Worm (Caenorhabditis elegans) whole organism, young adult: ENCODE measurements around the gene aqp-1.

Experiments used
- B0261.1 ChIP-seq: sonication (generic microtip); optimal IDR thresholded peaks from 2 replicates; lab custom pipeline; 2016; ENCODE audit warnings: mild to moderate bottlenecking, missing genetic modification characterization, moderate library complexity, missing compliant biosample characterization
- F57C9.4 ChIP-seq: sonication (generic microtip); optimal IDR thresholded peaks from 2 replicates; lab custom pipeline; 2017; ENCODE audit warnings: mild to moderate bottlenecking, missing genetic modification characterization, missing compliant biosample characterization
- K11D2.4 ChIP-seq: fragments of 200-800 bp; sonication (Bioruptor generic); IDR thresholded peaks from 2 replicates; pipeline ENCODE4 v1.3.6; 2022; ENCODE audit warnings: missing genetic modification reagents, missing genetic modification characterization, missing compliant biosample characterization
- T26A5.8 ChIP-seq: sonication (generic microtip); optimal IDR thresholded peaks from 2 replicates; lab custom pipeline; 2016; ENCODE audit warnings: missing genetic modification characterization, missing compliant biosample characterization
- Y53F4B.3 ChIP-seq: fragments of 200-800 bp; sonication (Bioruptor generic); IDR thresholded peaks from 2 replicates; pipeline ENCODE4 v1.3.6; 2022; ENCODE audit warnings: missing genetic modification reagents, missing genetic modification characterization, missing compliant biosample characterization
- ceh-27 ChIP-seq: fragments of 200-800 bp; sonication (Bioruptor generic); optimal IDR thresholded peaks from 2 replicates; lab custom pipeline; 2018; ENCODE audit warnings: mild to moderate bottlenecking, missing genetic modification characterization, moderate library complexity, missing compliant biosample characterization
- lsl-1 ChIP-seq: fragments of 200-800 bp; sonication (Bioruptor generic); optimal IDR thresholded peaks from 2 replicates; lab custom pipeline; 2018; ENCODE audit warnings: mild to moderate bottlenecking, missing genetic modification characterization, moderate library complexity, missing compliant biosample characterization
- madf-8 ChIP-seq: fragments of 200-800 bp; sonication (Bioruptor generic); conservative IDR thresholded peaks from 2 replicates; pipeline ENCODE4 v1.3.6; 2022; ENCODE audit warnings: missing genetic modification reagents, missing genetic modification characterization, missing compliant biosample characterization
- mxl-1 ChIP-seq: sonication (generic microtip); optimal IDR thresholded peaks from 2 replicates; lab custom pipeline; 2016; ENCODE audit warnings: missing genetic modification characterization, missing compliant biosample characterization
- nfyb-1 ChIP-seq: fragments of 200-800 bp; sonication (Bioruptor generic); IDR thresholded peaks from 2 replicates; pipeline ENCODE4 v1.3.6; 2022; ENCODE audit warnings: missing genetic modification reagents, missing genetic modification characterization, missing compliant biosample characterization
- pha-4 ChIP-seq: fragments of 150-350 bp; sonication (generic microtip); optimal IDR thresholded peaks from 2 replicates; lab custom pipeline; 2014; ENCODE audit warnings: missing biosample characterization, missing genetic modification reagents, missing genetic modification characterization
- snpc-1.3 ChIP-seq: sonication (generic microtip); optimal IDR thresholded peaks from 2 replicates; lab custom pipeline; 2017; ENCODE audit warnings: missing genetic modification characterization, mild to moderate bottlenecking, missing compliant biosample characterization, antibody characterized with exemption, moderate library complexity, missing genotype, missing genetic modification reagents; ENCODE audit not compliant: insufficient read depth
- somi-1 ChIP-seq: fragments of 200-800 bp; sonication (Bioruptor generic); optimal IDR thresholded peaks from 2 replicates; lab custom pipeline; 2018; ENCODE audit warnings: mild to moderate bottlenecking, missing genetic modification characterization, missing compliant biosample characterization
- sptf-2 ChIP-seq: fragments of 200-800 bp; sonication (Bioruptor generic); optimal IDR thresholded peaks from 2 replicates; lab custom pipeline; 2018; ENCODE audit warnings: mild to moderate bottlenecking, missing genetic modification characterization, missing compliant biosample characterization
- xnd-1 ChIP-seq: sonication (generic microtip); optimal IDR thresholded peaks from 2 replicates; lab custom pipeline; 2016; ENCODE audit warnings: missing genotype, missing genetic modification reagents, missing genetic modification characterization, missing compliant biosample characterization
- ztf-22 ChIP-seq: fragments of 200-800 bp; sonication (Bioruptor generic); optimal IDR thresholded peaks from 2 replicates; lab custom pipeline; 2018; ENCODE audit warnings: mild to moderate bottlenecking, missing genetic modification characterization, moderate library complexity, missing compliant biosample characterization
- ztf-28 ChIP-seq: fragments of 200-800 bp; sonication (Bioruptor generic); IDR thresholded peaks from 2 replicates; pipeline ENCODE4 v1.3.6; 2022; ENCODE audit warnings: missing genetic modification reagents, missing genetic modification characterization, missing compliant biosample characterization

The aqp-1 gene

ce11 chrII:7186117-7186516 lies 52.0 kb downstream of the aqp-1 start:
- no peak for TF ChIP-seq ztf-22 (GFP tag; lab: Kevin White, UChicago)
- TF ChIP-seq mxl-1 (tag; lab: Kevin White, UChicago): no peak
- TF ChIP-seq xnd-1 (tag; lab: Kevin White, UChicago): no peak
- TF ChIP-seq pha-4 (tag; lab: Kevin White, UChicago): no peak
- no peak for TF ChIP-seq B0261.1
- no peak for TF ChIP-seq F57C9.4
- TF ChIP-seq ztf-28 (GFP tag; lab: Robert Waterston, UW): no peak
- TF ChIP-seq snpc-1.3 (tag; lab: Kevin White, UChicago): no peak
- TF ChIP-seq madf-8 (GFP tag; lab: Robert Waterston, UW): no peak
- TF ChIP-seq Y53F4B.3: no peak
- no peak for TF ChIP-seq lsl-1 (GFP tag; lab: Kevin White, UChicago)
- no peak for TF ChIP-seq somi-1
- TF ChIP-seq T26A5.8 (tag; lab: Kevin White, UChicago): no peak
- TF ChIP-seq K11D2.4 (GFP tag; lab: Robert Waterston, UW): no peak
- TF ChIP-seq sptf-2 (GFP tag; lab: Kevin White, UChicago): no peak
- no peak for TF ChIP-seq nfyb-1
- TF ChIP-seq ceh-27 (GFP tag; lab: Kevin White, UChicago): no peak
